Fruit fly (Drosophila melanogaster): ENCODE data around the gene CG34155.

CG34155 gene

dm6 chr3R:30570554-30571141, 10.6 kb upstream of the CG34155 start (continued):
- peak; percentile 84 for TF ChIP-seq zfh1 (GFP tag; IDR thresholded peaks at IDR 0.05)
- TF ChIP-seq lilli (GFP tag; optimal IDR thresholded peaks at IDR 0.05), result peak; percentile 61
- TF ChIP-seq mirr (GFP tag; optimal IDR thresholded peaks at IDR 0.05), result no peak
- peak; percentile 61 for TF ChIP-seq fd3F (GFP tag; optimal IDR thresholded peaks at IDR 0.05)
- peak; percentile 83 for TF ChIP-seq gsb-n (tag; optimal IDR thresholded peaks at IDR 0.05)
- peak; percentile 81 for TF ChIP-seq az2 (GFP tag; optimal IDR thresholded peaks at IDR 0.05)
- peak; percentile 89 for TF ChIP-seq ci (GFP tag; IDR thresholded peaks at IDR 0.05)
- TF ChIP-seq usp (GFP tag; optimal IDR thresholded peaks at IDR 0.05), result no peak
- no peak for TF ChIP-seq nerfin-2 (GFP tag; IDR thresholded peaks at IDR 0.05; ENCODE audit: partially characterized antibody)
- peak; percentile 76 for TF ChIP-seq CG2875 (GFP tag; optimal IDR thresholded peaks at IDR 0.05)
- TF ChIP-seq toy (GFP tag; IDR thresholded peaks at IDR 0.05), result no peak
- TF ChIP-seq NK7.1 (GFP tag; optimal IDR thresholded peaks at IDR 0.05), result peak; percentile 46
- no peak for TF ChIP-seq Opbp (GFP tag; IDR thresholded peaks at IDR 0.05; ENCODE audit: partially characterized antibody)
- peak; percentile 84 for TF ChIP-seq lab (GFP tag; optimal IDR thresholded peaks at IDR 0.05)
- peak; percentile 96 for TF ChIP-seq sens (GFP tag)
- peak; percentile 87 for TF ChIP-seq phol (tag; optimal IDR thresholded peaks at IDR 0.05)
- TF ChIP-seq CG9609 (GFP tag; optimal IDR thresholded peaks at IDR 0.05), result peak; percentile 46
- TF ChIP-seq gt (GFP tag; IDR thresholded peaks at IDR 0.05), result no peak
- no peak for TF ChIP-seq schlank (tag; optimal IDR thresholded peaks at IDR 0.05)
- TF ChIP-seq CG33213 (GFP tag; optimal IDR thresholded peaks at IDR 0.05), result peak; percentile 42
- peak; percentile 25 for TF ChIP-seq stwl (tag; optimal IDR thresholded peaks at IDR 0.05)
- peak; percentile 80 for TF ChIP-seq CG10366 (GFP tag; IDR thresholded peaks at IDR 0.05)
- TF ChIP-seq p53 (GFP tag; optimal IDR thresholded peaks at IDR 0.05), result peak; percentile 20
- TF ChIP-seq CG17612 (GFP tag; IDR thresholded peaks at IDR 0.05), result peak; percentile 36; the same call in 1 of the 2 replicates
- TF ChIP-seq dati (GFP tag; IDR thresholded peaks at IDR 0.05), result peak; percentile 51; the same call in 1 of the 2 replicates
- peak; percentile 79 for TF ChIP-seq HHEX (GFP tag; optimal IDR thresholded peaks at IDR 0.05)
- TF ChIP-seq lmd (GFP tag; IDR thresholded peaks at IDR 0.05), result peak; percentile 83
- peak; percentile 31 for TF ChIP-seq CG15514 (GFP tag; optimal IDR thresholded peaks at IDR 0.05)
- TF ChIP-seq CG13624 (GFP tag; optimal IDR thresholded peaks at IDR 0.05), result peak; percentile 43
- no peak for TF ChIP-seq Dll (GFP tag; IDR thresholded peaks at IDR 0.05; ENCODE audit: partially characterized antibody)
- peak; percentile 47 for TF ChIP-seq CG15696 (tag; optimal IDR thresholded peaks at IDR 0.05)
- TF ChIP-seq CkIIα-i1 (GFP tag; IDR thresholded peaks at IDR 0.05), result no peak
- TF ChIP-seq ato (GFP tag; IDR thresholded peaks at IDR 0.05; ENCODE audit: partially characterized antibody), result no peak
- peak; percentile 35 for TF ChIP-seq CG10431 (GFP tag; optimal IDR thresholded peaks at IDR 0.05)
- peak; percentile 73 for TF ChIP-seq CG9817 (tag; optimal IDR thresholded peaks at IDR 0.05)
- TF ChIP-seq CG12744 (GFP tag; optimal IDR thresholded peaks at IDR 0.05), result peak; percentile 22
- no peak for TF ChIP-seq CG4328 (GFP tag; optimal IDR thresholded peaks at IDR 0.05)
- TF ChIP-seq cad (GFP tag; optimal IDR thresholded peaks at IDR 0.05), result no peak
- TF ChIP-seq unc-4 (GFP tag; IDR thresholded peaks at IDR 0.05; ENCODE audit: partially characterized antibody), result no peak
- TF ChIP-seq CG17328 (GFP tag; IDR thresholded peaks at IDR 0.05), result peak; percentile 81
- no peak for TF ChIP-seq HLH4C (GFP tag; IDR thresholded peaks at IDR 0.05; ENCODE audit: partially characterized antibody)
- TF ChIP-seq CG3995 (GFP tag; optimal IDR thresholded peaks at IDR 0.05), result no peak
- peak; percentile 5 for TF ChIP-seq exex (tag; optimal IDR thresholded peaks at IDR 0.05)
- TF ChIP-seq dysf (GFP tag; IDR thresholded peaks at IDR 0.05), result peak; percentile 84
- TF ChIP-seq CG31365 (tag; optimal IDR thresholded peaks at IDR 0.05), result peak; percentile 48
- TF ChIP-seq bab2 (GFP tag; optimal IDR thresholded peaks at IDR 0.05), result peak; percentile 57
- TF ChIP-seq abd-A (tag; optimal IDR thresholded peaks at IDR 0.05), result no peak
- TF ChIP-seq bowl (GFP tag; IDR thresholded peaks at IDR 0.05), result no peak
- TF ChIP-seq ken (GFP tag; IDR thresholded peaks at IDR 0.05), result peak; percentile 62; the same call in 1 of the 3 replicates
- peak; percentile 48 for TF ChIP-seq CG6683 (GFP tag; optimal IDR thresholded peaks at IDR 0.05)

Measured in whole organism, embryonic.